Fruit fly (Drosophila melanogaster): ENCODE results near the gene CycT.

CycT gene

dm6 chr3L:17538907-17539306 is 18.7 kb downstream of the CycT start (continued):
- TF ChIP-seq dmrt99B (tag; optimal IDR thresholded peaks at IDR 0.05) (no peak), CG34224 (GFP tag; IDR thresholded peaks at IDR 0.05; ENCODE audit: partially characterized antibody) (no peak), Hsf (GFP tag; optimal IDR thresholded peaks at IDR 0.05) (no peak), CG15601 (tag; optimal IDR thresholded peaks at IDR 0.05) (no peak), bab2 (GFP tag; optimal IDR thresholded peaks at IDR 0.05) (no peak), CG2129 (GFP tag; IDR thresholded peaks at IDR 0.05; ENCODE audit: partially characterized antibody) (no peak), Atf3 (GFP tag; optimal IDR thresholded peaks at IDR 0.05) (no peak), dati (GFP tag; IDR thresholded peaks at IDR 0.05) (no peak), Neu2 (GFP tag; optimal IDR thresholded peaks at IDR 0.05; ENCODE audit: borderline replicate concordance) (no peak), vnd (GFP tag; IDR thresholded peaks at IDR 0.05; ENCODE audit: partially characterized antibody) (no peak), CG8290 (GFP tag; optimal IDR thresholded peaks at IDR 0.05) (no peak), CG8290 (tag; optimal IDR thresholded peaks at IDR 0.05) (no peak), oc (tag; optimal IDR thresholded peaks at IDR 0.05) (no peak), ERR (GFP tag; optimal IDR thresholded peaks at IDR 0.05) (no peak), stc (GFP tag; IDR thresholded peaks at IDR 0.05) (no peak), MESR4 (GFP tag; optimal IDR thresholded peaks at IDR 0.05) (no peak), sqz (GFP tag; optimal IDR thresholded peaks at IDR 0.05) (no peak), gro (GFP tag; optimal IDR thresholded peaks at IDR 0.05) (peak; percentile 34), CG9932 (GFP tag; IDR thresholded peaks at IDR 0.05) (no peak), Fer1 (GFP tag; optimal IDR thresholded peaks at IDR 0.05) (peak; percentile 77), ac (GFP tag; optimal IDR thresholded peaks at IDR 0.05) (no peak), NFAT (GFP tag; IDR thresholded peaks at IDR 0.05) (no peak), pb (GFP tag; optimal IDR thresholded peaks at IDR 0.05) (no peak), Dll (GFP tag; IDR thresholded peaks at IDR 0.05; ENCODE audit: partially characterized antibody) (no peak), B-H2 (GFP tag; optimal IDR thresholded peaks at IDR 0.05) (peak; percentile 50), NfI (GFP tag; optimal IDR thresholded peaks at IDR 0.05) (no peak), sc (optimal IDR thresholded peaks at IDR 0.05) (no peak), sc (GFP tag; optimal IDR thresholded peaks at IDR 0.05) (no peak), Fer2 (tag; optimal IDR thresholded peaks at IDR 0.05) (no peak), Tbp (GFP tag; optimal IDR thresholded peaks at IDR 0.05) (no peak), grn (GFP tag; optimal IDR thresholded peaks at IDR 0.05) (peak; percentile 62), gem (tag; optimal IDR thresholded peaks at IDR 0.05) (no peak), Dip3 (GFP tag; optimal IDR thresholded peaks at IDR 0.05) (no peak), fd3F (GFP tag; optimal IDR thresholded peaks at IDR 0.05) (no peak), yki (optimal IDR thresholded peaks at IDR 0.05) (no peak), Chrac-16 (GFP tag; optimal IDR thresholded peaks at IDR 0.05) (no peak), hkb (optimal IDR thresholded peaks at IDR 0.05) (no peak), hkb (GFP tag; IDR thresholded peaks at IDR 0.05) (0 out of 2 replicates have a peak, but pooled peaks have one; percentile 17), HHEX (GFP tag; optimal IDR thresholded peaks at IDR 0.05) (peak; percentile 26), Ets97D (GFP tag; optimal IDR thresholded peaks at IDR 0.05) (no peak), pan (optimal IDR thresholded peaks at IDR 0.05) (no peak), pan (GFP tag; optimal IDR thresholded peaks at IDR 0.05 in 1 of 2, IDR thresholded peaks at IDR 0.05 in 1 of 2) (no peak), Hr51 (GFP tag; optimal IDR thresholded peaks at IDR 0.05) (no peak), Dad (GFP tag; optimal IDR thresholded peaks at IDR 0.05) (no peak), Pdp1 (GFP tag; optimal IDR thresholded peaks at IDR 0.05) (no peak), Poxn (GFP tag; IDR thresholded peaks at IDR 0.05) (no peak), jing (GFP tag; optimal IDR thresholded peaks at IDR 0.05) (no peak), Hmr (GFP tag; optimal IDR thresholded peaks at IDR 0.05) (no peak), odd (GFP tag; optimal IDR thresholded peaks at IDR 0.05) (peak; percentile 30), Med (GFP tag) (peak; percentile 67), twi (tag; optimal IDR thresholded peaks at IDR 0.05) (no peak), chn (GFP tag; optimal IDR thresholded peaks at IDR 0.05) (no peak), YL-1 (GFP tag; optimal IDR thresholded peaks at IDR 0.05) (no peak)
